Worm (Caenorhabditis elegans) whole organism, young adult: ENCODE measurements around the gene swp-1.

Experiments used
- dox-1 ChIP-seq: fragments of 200-800 bp; sonication (Bioruptor generic); IDR thresholded peaks from 2 replicates; pipeline ENCODE4 v1.3.6; 2022; ENCODE audit warnings: missing genetic modification reagents, missing genetic modification characterization, missing compliant biosample characterization
- efl-1 ChIP-seq: fragments of 150-350 bp; optimal IDR thresholded peaks from 2 replicates; lab custom pipeline; 2014; ENCODE audit warnings: missing biosample characterization, missing genetic modification reagents, missing genetic modification characterization
- snpc-1.1 ChIP-seq: sonication (generic microtip); optimal IDR thresholded peaks from 2 replicates; lab custom pipeline; 2017; ENCODE audit warnings: missing genetic modification characterization, mild to moderate bottlenecking, missing compliant biosample characterization, antibody characterized with exemption, moderate library complexity, missing genotype, missing genetic modification reagents; ENCODE audit not compliant: insufficient read depth
- snpc-4 ChIP-seq, 5 experiments: fragments of 150-350 bp in 1 of 5; sonication (generic microtip) in 4 of 5; optimal IDR thresholded peaks; 2 replicates each; lab custom pipeline; 2014 to 2018; ENCODE audit warnings: missing genetic modification characterization in 5 of 5, missing biosample characterization in 3 of 5, antibody characterized with exemption in 2 of 5, mild to moderate bottlenecking in 2 of 5, missing compliant biosample characterization in 2 of 5, missing genotype in 2 of 5, moderate library complexity in 2 of 5, missing genetic modification reagents in 1 of 5

DNA sequence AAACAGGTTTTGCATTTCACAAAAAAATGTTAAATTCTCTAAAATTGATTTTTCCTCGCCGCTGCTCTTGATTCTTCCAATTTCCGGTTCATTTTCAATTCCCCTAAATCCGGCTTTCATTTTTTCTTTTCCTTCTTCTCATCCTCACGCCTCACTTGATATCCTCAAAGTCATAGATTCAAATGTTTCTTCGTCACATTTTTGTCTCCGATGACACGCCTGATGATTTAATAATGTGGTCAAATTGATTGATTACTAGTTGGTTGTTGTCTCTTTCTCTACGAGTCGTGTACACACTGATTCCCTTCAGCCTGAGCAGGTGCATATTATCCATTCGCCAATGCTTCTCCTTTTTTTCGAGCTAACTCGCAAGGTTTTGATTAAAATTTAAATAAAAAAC lies 16.2 kb upstream of the swp-1 start:
- TF ChIP-seq efl-1 (GFP tag; lab: Kevin White, UChicago) (no peak), snpc-4 (GFP tag; optimal IDR thresholded peaks at IDR 0.05; lab: Kevin White, UChicago) (no peak), snpc-4 (tag; optimal IDR thresholded peaks at IDR 0.05; lab: Kevin White, UChicago) (no peak), snpc-1.1 (tag; lab: Kevin White, UChicago) (no peak), dox-1 (GFP tag; lab: Robert Waterston, UW) (no peak)
